Fruit fly (Drosophila melanogaster) whole organism: ENCODE data around the gene Slu7.

ENCODE experiments used
- CG8478 ChIP-seq: fragments of >200 bp; optimal IDR thresholded peaks from 2 replicates; lab custom pipeline; 2018; ENCODE audit warnings: inconsistent platforms
- pan ChIP-seq: fragments of >200 bp; optimal IDR thresholded peaks from 2 replicates; lab custom pipeline; 2017
- usp ChIP-seq: fragments of >200 bp; optimal IDR thresholded peaks from 2 replicates; lab custom pipeline; 2017; ENCODE audit warnings: missing biosample characterization, missing genetic modification characterization, mixed read lengths

- TF ChIP-seq pan (no peak), usp (GFP tag; lab: Kevin White, UChicago) (no peak), CG8478 (lab: Kevin White, UChicago) (no peak)
Observed at dm6 chr3R:29040526-29041195, 1.8 kb upstream of the Slu7 start.
